Fruit fly (Drosophila melanogaster) whole organism, prepupa: Measurements from ENCODE around the gene Sik2.
A peak's percentile ranks its signal among the peaks of the same experiment; 100 is the strongest.

Experiments
- CG15336 ChIP-seq: fragments of 200-800 bp; sonication (Bioruptor generic); IDR thresholded peaks from 2 replicates; pipeline ENCODE4 v1.3.6; 2022; ENCODE audit warnings: missing biosample characterization, missing genetic modification characterization
- CG3032 ChIP-seq: fragments of 200-800 bp; optimal IDR thresholded peaks from 2 replicates; lab custom pipeline; 2019; ENCODE audit warnings: missing biosample characterization, mild to moderate bottlenecking, missing genetic modification characterization, moderate library complexity
- CG32006 ChIP-seq: fragments of 200-800 bp; sonication (Bioruptor generic); optimal IDR thresholded peaks from 3 replicates; lab custom pipeline; 2017; ENCODE audit warnings: missing biosample characterization, mild to moderate bottlenecking, missing genetic modification characterization
- CG6854 ChIP-seq: fragments of 200-800 bp; sonication (Bioruptor generic); optimal IDR thresholded peaks from 2 replicates; lab custom pipeline; 2017; ENCODE audit warnings: missing biosample characterization, mild to moderate bottlenecking, missing genetic modification characterization
- CG7368 ChIP-seq: fragments of 200-800 bp; sonication (Bioruptor generic); optimal IDR thresholded peaks from 3 replicates; lab custom pipeline; 2016; ENCODE audit warnings: missing biosample characterization, missing genetic modification characterization
- CG8632 ChIP-seq: fragments of 200-800 bp; sonication (Bioruptor generic); optimal IDR thresholded peaks from 3 replicates; lab custom pipeline; 2016; ENCODE audit warnings: missing biosample characterization, missing genetic modification characterization
- CG9139 ChIP-seq: fragments of 200-800 bp; sonication (Bioruptor generic); optimal IDR thresholded peaks from 3 replicates; lab custom pipeline; 2017; ENCODE audit warnings: missing biosample characterization, mild to moderate bottlenecking, missing genetic modification characterization
- Eip93F ChIP-seq: fragments of 200-800 bp; sonication (Bioruptor generic); optimal IDR thresholded peaks from 2 replicates; lab custom pipeline; 2016; ENCODE audit warnings: missing biosample characterization, mild to moderate bottlenecking, missing genetic modification characterization
- Ets21C ChIP-seq: fragments of 200-800 bp; sonication (Bioruptor generic); optimal IDR thresholded peaks from 3 replicates; lab custom pipeline; 2016; ENCODE audit warnings: missing biosample characterization, missing genetic modification characterization
- Gug ChIP-seq: fragments of 200-800 bp; sonication (Bioruptor generic); IDR thresholded peaks from 2 replicates; pipeline ENCODE4 v1.3.6; 2022; ENCODE audit warnings: missing biosample characterization, missing genetic modification characterization
- Hr38 ChIP-seq: sonication (Bioruptor generic); optimal IDR thresholded peaks from 2 replicates; lab custom pipeline; 2016; ENCODE audit warnings: missing biosample characterization, missing genetic modification characterization
- achi ChIP-seq: fragments of 200-800 bp; sonication (Bioruptor generic); optimal IDR thresholded peaks from 3 replicates; lab custom pipeline; 2016; ENCODE audit warnings: missing biosample characterization, missing genetic modification characterization
- eg ChIP-seq: fragments of 200-800 bp; sonication (Bioruptor generic); IDR thresholded peaks from 3 replicates; pipeline ENCODE4 v1.3.6; 2022; ENCODE audit warnings: missing biosample characterization, missing genetic modification characterization
- fd59A ChIP-seq: fragments of 200-800 bp; sonication (Bioruptor generic); optimal IDR thresholded peaks from 2 replicates; lab custom pipeline; 2017; ENCODE audit warnings: missing biosample characterization, mild to moderate bottlenecking, missing genetic modification characterization, missing genetic modification reagents
- fd85E ChIP-seq: fragments of 200-800 bp; sonication (Bioruptor generic); optimal IDR thresholded peaks from 3 replicates; lab custom pipeline; 2016; ENCODE audit warnings: missing biosample characterization, missing genetic modification characterization
- ss ChIP-seq, 2 experiments: fragments of 200-800 bp; sonication (Bioruptor generic); optimal IDR thresholded peaks; 2 replicates in 1 of 2; 3 replicates in 1 of 2; lab custom pipeline; 2017 to 2018; ENCODE audit warnings: mild to moderate bottlenecking in 2 of 2, missing biosample characterization in 2 of 2, missing genetic modification characterization in 2 of 2, moderate library complexity in 1 of 2
- svp ChIP-seq: fragments of 200-800 bp; sonication (Bioruptor generic); peaks from one replicate; lab custom pipeline; 2016; ENCODE audit warnings: missing biosample characterization, missing genetic modification characterization
- vri ChIP-seq: fragments of 200-800 bp; sonication (Bioruptor generic); optimal IDR thresholded peaks from 3 replicates; lab custom pipeline; 2016; ENCODE audit warnings: missing biosample characterization, mild to moderate bottlenecking, missing genetic modification characterization

The Sik2 gene

dm6 chrX:2005840-2006239 is 55.9 kb downstream of the Sik2 start (continued):
- TF ChIP-seq CG9139 (no peak), Gug (no peak), fd59A (no peak), Eip93F (GFP tag; lab: Kevin White, UChicago) (no peak), vri (GFP tag; lab: Kevin White, UChicago) (no peak), Hr38 (no peak), Ets21C (GFP tag; lab: Kevin White, UChicago) (no peak), CG3032 (tag; lab: Kevin White, UChicago) (no peak), CG6854 (peak; percentile 76), CG8632 (GFP tag; lab: Kevin White, UChicago) (peak; percentile 31), ss (GFP tag; optimal IDR thresholded peaks at IDR 0.05; lab: Kevin White, UChicago) (peak in 1 of 2 experiments; percentile 52), achi (GFP tag; lab: Kevin White, UChicago) (peak; percentile 19), CG15336 (no peak), CG7368 (GFP tag; lab: Kevin White, UChicago) (peak; percentile 40), eg (GFP tag; lab: Robert Waterston, UW) (0 out of 3 replicates have a peak, but pooled peaks have one; percentile 23), svp (GFP tag; lab: Kevin White, UChicago) (no peak), fd85E (GFP tag; lab: Kevin White, UChicago) (no peak), CG32006 (GFP tag; lab: Kevin White, UChicago) (no peak)
